Fruit fly (Drosophila melanogaster) whole organism, embryonic: ENCODE results near the gene CG3071.

ENCODE experiments used
- Adf1 ChIP-seq: fragments of 200-800 bp; sonication (Bioruptor generic); IDR thresholded peaks from 2 replicates; pipeline ENCODE4 v1.3.6; 2022; ENCODE audit warnings: missing biosample characterization, missing genetic modification characterization
- CG10979 ChIP-seq: fragments of 200-800 bp; sonication (Bioruptor generic); optimal IDR thresholded peaks from 2 replicates; lab custom pipeline; 2018; ENCODE audit warnings: missing biosample characterization, mild to moderate bottlenecking, missing genetic modification characterization, moderate library complexity
- CG11695 ChIP-seq: fragments of 200-800 bp; sonication (Bioruptor generic); IDR thresholded peaks from 3 replicates; pipeline ENCODE4 v1.3.6; 2022; ENCODE audit warnings: missing biosample characterization, missing genetic modification characterization
- CG16779 ChIP-seq: fragments of 200-800 bp; sonication (Bioruptor generic); IDR thresholded peaks from 2 replicates; pipeline ENCODE4 v1.3.6; 2022; ENCODE audit warnings: missing biosample characterization, missing genetic modification characterization
- CG17568 ChIP-seq: fragments of 200-800 bp; sonication (Bioruptor generic); optimal IDR thresholded peaks from 2 replicates; lab custom pipeline; 2018; ENCODE audit warnings: missing biosample characterization, mild to moderate bottlenecking, missing genetic modification characterization, moderate library complexity
- CG2116 ChIP-seq: fragments of 200-800 bp; sonication (Bioruptor generic); optimal IDR thresholded peaks from 3 replicates; lab custom pipeline; 2018; ENCODE audit warnings: missing biosample characterization, mild to moderate bottlenecking, missing genetic modification characterization
- CG2199 ChIP-seq: fragments of 200-800 bp; sonication (Bioruptor generic); IDR thresholded peaks from 3 replicates; pipeline ENCODE4 v1.3.6; 2022; ENCODE audit warnings: missing biosample characterization, missing genetic modification characterization
- CG2875 ChIP-seq: fragments of 200-800 bp; sonication (Bioruptor generic); optimal IDR thresholded peaks from 2 replicates; lab custom pipeline; 2017; ENCODE audit warnings: missing biosample characterization, mild to moderate bottlenecking, missing genetic modification characterization, missing genetic modification reagents
- CG32532 ChIP-seq: fragments of 200-800 bp; sonication (Bioruptor generic); IDR thresholded peaks from 2 replicates; pipeline ENCODE4 v1.3.6; 2022; ENCODE audit warnings: missing biosample characterization, missing genetic modification characterization
- CG32767 ChIP-seq: fragments of 200-800 bp; sonication (Bioruptor generic); IDR thresholded peaks from 2 replicates; pipeline ENCODE4 v1.3.6; 2022; ENCODE audit warnings: missing biosample characterization, missing genetic modification characterization
- CG3995 ChIP-seq: fragments of 200-800 bp; sonication (Bioruptor generic); optimal IDR thresholded peaks from 3 replicates; lab custom pipeline; 2016; ENCODE audit warnings: missing biosample characterization, missing genetic modification characterization
- CG4854 ChIP-seq: fragments of 200-800 bp; sonication (Bioruptor generic); optimal IDR thresholded peaks from 2 replicates; lab custom pipeline; 2016; ENCODE audit warnings: missing biosample characterization, missing genetic modification characterization, inconsistent platforms
- CG5953 ChIP-seq: fragments of 200-800 bp; sonication (Bioruptor generic); IDR thresholded peaks from 2 replicates; pipeline ENCODE4 v1.3.6; 2022; ENCODE audit warnings: missing biosample characterization, missing genetic modification characterization
- CG7963 ChIP-seq: fragments of 200-800 bp; sonication (Bioruptor generic); IDR thresholded peaks from 3 replicates; pipeline ENCODE4 v1.3.6; 2022; ENCODE audit warnings: missing biosample characterization, missing genetic modification characterization; ENCODE audit not compliant: partially characterized antibody
- CG8388 ChIP-seq: fragments of 200-800 bp; sonication (Bioruptor generic); optimal IDR thresholded peaks from 2 replicates; lab custom pipeline; 2019; ENCODE audit warnings: missing biosample characterization, mild to moderate bottlenecking, missing genetic modification characterization, moderate library complexity
- CHES-1-like ChIP-seq: fragments of 200-800 bp; sonication (Bioruptor generic); optimal IDR thresholded peaks from 2 replicates; lab custom pipeline; 2016; ENCODE audit warnings: missing biosample characterization, missing genetic modification characterization
- CrebB ChIP-seq: fragments of 200-800 bp; sonication (Bioruptor generic); optimal IDR thresholded peaks from 3 replicates; lab custom pipeline; 2018; ENCODE audit warnings: missing biosample characterization, mild to moderate bottlenecking, missing genetic modification characterization
- D ChIP-seq, 2 experiments: fragments of 200-800 bp in 1 of 2; fragments of >200 bp in 1 of 2; sonication (Bioruptor generic) in 1 of 2; optimal IDR thresholded peaks; 2 replicates in 1 of 2; 3 replicates in 1 of 2; lab custom pipeline; 2017; ENCODE audit warnings: mild to moderate bottlenecking in 1 of 2, missing biosample characterization in 1 of 2, missing genetic modification characterization in 1 of 2, missing genetic modification reagents in 1 of 2
- Dll ChIP-seq: fragments of 200-800 bp; sonication (Bioruptor generic); IDR thresholded peaks from 4 replicates; pipeline ENCODE4 v1.3.6; 2022; ENCODE audit warnings: missing biosample characterization, missing genetic modification characterization; ENCODE audit not compliant: partially characterized antibody
- ERR ChIP-seq: fragments of 200-800 bp; sonication (Bioruptor generic); optimal IDR thresholded peaks from 2 replicates; lab custom pipeline; 2016; ENCODE audit warnings: missing biosample characterization, missing genetic modification characterization
- Ets97D ChIP-seq: fragments of 200-800 bp; sonication (Bioruptor generic); optimal IDR thresholded peaks from 3 replicates; lab custom pipeline; 2016; ENCODE audit warnings: missing biosample characterization, missing genetic modification characterization
- Hmr ChIP-seq: fragments of 200-800 bp; sonication (Bioruptor generic); optimal IDR thresholded peaks from 3 replicates; lab custom pipeline; 2017; ENCODE audit warnings: mild to moderate bottlenecking, missing biosample characterization, missing genetic modification reagents, missing genetic modification characterization
- Hr51 ChIP-seq, 2 experiments: fragments of 200-800 bp; sonication (Bioruptor generic); optimal IDR thresholded peaks; 2 replicates in 1 of 2; 3 replicates in 1 of 2; lab custom pipeline; 2016 to 2018; ENCODE audit warnings: missing biosample characterization in 2 of 2, missing genetic modification characterization in 2 of 2, mild to moderate bottlenecking in 1 of 2, moderate library complexity in 1 of 2
- Mad ChIP-seq: fragments of 200-800 bp; sonication (Bioruptor generic); optimal IDR thresholded peaks from 2 replicates; lab custom pipeline; 2016; ENCODE audit warnings: missing biosample characterization, missing genetic modification characterization
- Mes4 ChIP-seq: fragments of 200-800 bp; sonication (Bioruptor generic); optimal IDR thresholded peaks from 2 replicates; lab custom pipeline; 2016; ENCODE audit warnings: missing biosample characterization, missing genetic modification characterization
- NfI ChIP-seq: fragments of 200-800 bp; sonication (Bioruptor generic); optimal IDR thresholded peaks from 3 replicates; lab custom pipeline; 2018; ENCODE audit warnings: missing biosample characterization, mild to moderate bottlenecking, missing genetic modification characterization, moderate library complexity
- Opbp ChIP-seq: fragments of 200-800 bp; sonication (Bioruptor generic); IDR thresholded peaks from 3 replicates; pipeline ENCODE4 v1.3.6; 2022; ENCODE audit warnings: missing biosample characterization, missing genetic modification characterization; ENCODE audit not compliant: partially characterized antibody
- Ravus ChIP-seq: fragments of 200-800 bp; sonication (Bioruptor generic); IDR thresholded peaks from 2 replicates; pipeline ENCODE4 v1.3.6; 2022; ENCODE audit warnings: missing biosample characterization, missing genetic modification characterization
- Sry-δ ChIP-seq: fragments of 200-800 bp; sonication (Bioruptor generic); optimal IDR thresholded peaks from 2 replicates; lab custom pipeline; 2016; ENCODE audit warnings: missing biosample characterization, missing genetic modification characterization
- ase ChIP-seq: fragments of 200-800 bp; sonication (Bioruptor generic); IDR thresholded peaks from 3 replicates; pipeline ENCODE4 v1.3.6; 2022; ENCODE audit warnings: missing biosample characterization, missing genetic modification characterization
- bigmax ChIP-seq: fragments of 200-800 bp; sonication (Bioruptor generic); optimal IDR thresholded peaks from 2 replicates; lab custom pipeline; 2018; ENCODE audit warnings: missing biosample characterization, mild to moderate bottlenecking, missing genetic modification characterization
- bsh ChIP-seq, 2 experiments: fragments of 200-800 bp; sonication (Bioruptor generic); optimal IDR thresholded peaks; 2 replicates each; lab custom pipeline; 2017 to 2018; ENCODE audit warnings: mild to moderate bottlenecking in 2 of 2, missing biosample characterization in 2 of 2, missing genetic modification characterization in 2 of 2, moderate library complexity in 1 of 2
- dati ChIP-seq: fragments of 200-800 bp; sonication (Bioruptor generic); IDR thresholded peaks from 2 replicates; pipeline ENCODE4 v1.3.6; 2022; ENCODE audit warnings: missing biosample characterization, missing genetic modification characterization
- dimm ChIP-seq: fragments of 200-800 bp; sonication (Bioruptor generic); IDR thresholded peaks from 2 replicates; pipeline ENCODE4 v1.3.6; 2022; ENCODE audit warnings: missing biosample characterization, missing genetic modification characterization
- en ChIP-seq: fragments of 200-800 bp; sonication (Bioruptor generic); optimal IDR thresholded peaks from 2 replicates; lab custom pipeline; 2016; ENCODE audit warnings: missing biosample characterization, missing genetic modification characterization
- fu2 ChIP-seq: fragments of 200-800 bp; sonication (Bioruptor generic); optimal IDR thresholded peaks from 2 replicates; lab custom pipeline; 2016; ENCODE audit warnings: missing biosample characterization, missing genetic modification characterization
- gro ChIP-seq: fragments of 200-800 bp; sonication (Bioruptor generic); optimal IDR thresholded peaks from 2 replicates; lab custom pipeline; 2016; ENCODE audit warnings: missing biosample characterization, missing genetic modification characterization
- gsb ChIP-seq: fragments of 200-800 bp; sonication (Bioruptor generic); IDR thresholded peaks from 2 replicates; pipeline ENCODE4 v1.3.6; 2022; ENCODE audit warnings: missing biosample characterization, missing genetic modification characterization
- ham ChIP-seq: fragments of 200-800 bp; sonication (Bioruptor generic); IDR thresholded peaks from 2 replicates; pipeline ENCODE4 v1.3.6; 2022; ENCODE audit warnings: missing biosample characterization, missing genetic modification characterization
- knrl ChIP-seq: fragments of 200-800 bp; sonication (Bioruptor generic); IDR thresholded peaks from 3 replicates; pipeline ENCODE4 v1.3.6; 2022; ENCODE audit warnings: missing biosample characterization, missing genetic modification characterization; ENCODE audit not compliant: partially characterized antibody
- nerfin-1 ChIP-seq: fragments of 200-800 bp; sonication (Bioruptor generic); optimal IDR thresholded peaks from 3 replicates; lab custom pipeline; 2019; ENCODE audit warnings: missing biosample characterization, mild to moderate bottlenecking, missing genetic modification characterization, moderate library complexity
- org-1 ChIP-seq: fragments of 200-800 bp; sonication (Bioruptor generic); optimal IDR thresholded peaks from 2 replicates; lab custom pipeline; 2017; ENCODE audit warnings: missing biosample characterization, missing genetic modification characterization
- ro ChIP-seq: fragments of 200-800 bp; sonication (Bioruptor generic); IDR thresholded peaks from 2 replicates; pipeline ENCODE4 v1.3.6; 2022; ENCODE audit warnings: missing biosample characterization, missing genetic modification characterization
- sisA ChIP-seq: fragments of 200-800 bp; sonication (Bioruptor generic); IDR thresholded peaks from 2 replicates; pipeline ENCODE4 v1.3.6; 2022; ENCODE audit warnings: missing biosample characterization, missing genetic modification characterization
- tap ChIP-seq: fragments of 200-800 bp; optimal IDR thresholded peaks from 3 replicates; lab custom pipeline; 2019; ENCODE audit warnings: missing biosample characterization, mild to moderate bottlenecking, missing genetic modification characterization, moderate library complexity
- tin ChIP-seq: fragments of 200-800 bp; sonication (Bioruptor generic); optimal IDR thresholded peaks from 3 replicates; lab custom pipeline; 2016; ENCODE audit warnings: missing biosample characterization, missing genetic modification characterization
- tll ChIP-seq, 2 experiments: fragments of 200-800 bp in 1 of 2; fragments of >200 bp in 1 of 2; sonication (Bioruptor generic) in 1 of 2; optimal IDR thresholded peaks; 2 replicates each; lab custom pipeline; 2017 to 2019; ENCODE audit warnings: missing biosample characterization in 2 of 2, missing genetic modification characterization in 2 of 2, mild to moderate bottlenecking in 1 of 2, moderate library complexity in 1 of 2
- trem ChIP-seq: fragments of 200-800 bp; optimal IDR thresholded peaks from 3 replicates; lab custom pipeline; 2019; ENCODE audit warnings: missing biosample characterization, mild to moderate bottlenecking, missing genetic modification characterization, moderate library complexity
- yki ChIP-seq: fragments of >200 bp; optimal IDR thresholded peaks from 3 replicates; lab custom pipeline; 2018
- zfh2 ChIP-seq: fragments of 200-800 bp; sonication (Bioruptor generic); optimal IDR thresholded peaks from 2 replicates; lab custom pipeline; 2016; ENCODE audit warnings: missing biosample characterization, missing genetic modification characterization

Gene CG3071

dm6 chrX:2301069-2301508 is 38.5 kb downstream of the CG3071 start (continued):
- no peak for TF ChIP-seq CG2116 (GFP tag; lab: Kevin White, UChicago)
- no peak; the same call in 2 of the 3 replicates for TF ChIP-seq CG2199 (GFP tag; lab: Robert Waterston, UW)
- TF ChIP-seq Adf1 (GFP tag; lab: Robert Waterston, UW): no peak; the same call in 1 of the 2 replicates
- TF ChIP-seq dimm (GFP tag; lab: Robert Waterston, UW): no peak
- no peak for TF ChIP-seq ERR (GFP tag; lab: Kevin White, UChicago)
- TF ChIP-seq ase (GFP tag; lab: Robert Waterston, UW): no peak
- TF ChIP-seq Mad (GFP tag; lab: Kevin White, UChicago): no peak
- no peak for TF ChIP-seq tin (GFP tag; lab: Kevin White, UChicago)
- TF ChIP-seq CG32532 (GFP tag; lab: Robert Waterston, UW): peak; percentile 65
- no peak for TF ChIP-seq tll (GFP tag; optimal IDR thresholded peaks at IDR 0.05; lab: Kevin White, UChicago)
- peak; percentile 17 for TF ChIP-seq zfh2 (GFP tag; lab: Kevin White, UChicago)
- TF ChIP-seq CG11695: peak; percentile 29; the same call in 1 of the 3 replicates
- TF ChIP-seq CG16779: no peak
- no peak; the same call in 1 of the 2 replicates for TF ChIP-seq CG5953 (GFP tag; lab: Robert Waterston, UW)
- peak; percentile 40; the same call in 1 of the 2 replicates for TF ChIP-seq gsb
- peak; percentile 62 for TF ChIP-seq org-1
- TF ChIP-seq CG2875 (GFP tag; lab: Kevin White, UChicago): no peak
- peak; percentile 69 for TF ChIP-seq Hmr (GFP tag; lab: Kevin White, UChicago)
- TF ChIP-seq CG10979 (tag; lab: Kevin White, UChicago): peak; percentile 15
- TF ChIP-seq nerfin-1 (tag; lab: Kevin White, UChicago): peak; percentile 4
- no peak for TF ChIP-seq Mes4 (GFP tag; lab: Kevin White, UChicago)
- TF ChIP-seq bigmax (GFP tag; lab: Kevin White, UChicago): no peak
- no peak for TF ChIP-seq CG17568 (GFP tag; lab: Kevin White, UChicago)
- peak in 1 of 2 experiments; percentile 55 for TF ChIP-seq Hr51 (GFP tag; optimal IDR thresholded peaks at IDR 0.05; lab: Kevin White, UChicago)
- no peak for TF ChIP-seq Sry-δ (GFP tag; lab: Kevin White, UChicago)
- TF ChIP-seq Dll (GFP tag; lab: Robert Waterston, UW): no peak
- TF ChIP-seq Ets97D (GFP tag; lab: Kevin White, UChicago): no peak
- TF ChIP-seq trem (tag; lab: Kevin White, UChicago): no peak
- peak; percentile 38; the same call in 1 of the 2 replicates for TF ChIP-seq sisA (GFP tag; lab: Robert Waterston, UW)
- TF ChIP-seq ham (GFP tag; lab: Robert Waterston, UW): peak; percentile 37; the same call in 1 of the 2 replicates
- TF ChIP-seq bsh (GFP tag; optimal IDR thresholded peaks at IDR 0.05; lab: Kevin White, UChicago): peak in 1 of 2 experiments; percentile 38
- no peak for TF ChIP-seq Ravus (GFP tag; lab: Robert Waterston, UW)
- TF ChIP-seq CG32767 (GFP tag; lab: Robert Waterston, UW): no peak
- TF ChIP-seq Opbp: no peak
- peak; percentile 94 for TF ChIP-seq yki (lab: Kevin White, UChicago)
- no peak for TF ChIP-seq CG8388 (GFP tag; lab: Kevin White, UChicago)
- TF ChIP-seq gro: no peak
- TF ChIP-seq en: no peak
- no peak for TF ChIP-seq fu2
- no peak for TF ChIP-seq ro (GFP tag; lab: Robert Waterston, UW)
- TF ChIP-seq CG3995 (GFP tag; lab: Kevin White, UChicago): peak; percentile 37
- TF ChIP-seq knrl (GFP tag; lab: Robert Waterston, UW): no peak
- no peak for TF ChIP-seq D (optimal IDR thresholded peaks at IDR 0.05; lab: Kevin White, UChicago)
- no peak for TF ChIP-seq D (GFP tag; optimal IDR thresholded peaks at IDR 0.05; lab: Kevin White, UChicago)
- no peak for TF ChIP-seq CG4854 (GFP tag; lab: Kevin White, UChicago)
- TF ChIP-seq CG7963: no peak
- no peak for TF ChIP-seq tap (tag; lab: Kevin White, UChicago)
- TF ChIP-seq CrebB (tag; lab: Kevin White, UChicago): no peak
- peak; percentile 4 for TF ChIP-seq NfI (GFP tag; lab: Kevin White, UChicago)
- no peak for TF ChIP-seq CHES-1-like (GFP tag; lab: Kevin White, UChicago)
- no peak for TF ChIP-seq dati (GFP tag; lab: Robert Waterston, UW)
